Fruit fly (Drosophila melanogaster) S2 (cell line): ENCODE measurements around the gene eIF2beta.

Source experiments
- CG8478 ChIP-seq: fragments of >200 bp; optimal IDR thresholded peaks from 2 replicates; lab custom pipeline; 2018
- CTCF ChIP-seq, 2 experiments: fragments of >200 bp; optimal IDR thresholded peaks; 2 replicates each; lab custom pipeline; 2018

- TF ChIP-seq CG8478 (lab: Kevin White, UChicago) (no peak), CTCF (optimal IDR thresholded peaks at IDR 0.05; lab: Kevin White, UChicago) (no peak)
Measured at dm6 chr3L:12482246-12482645, 44.3 kb downstream of the eIF2beta start, which contains the start of gene CG33725.
